Fruit fly (Drosophila melanogaster) whole organism, embryonic: ENCODE data around the gene Hou.

Experiments
- Atf-2 ChIP-seq: fragments of 200-800 bp; sonication (Bioruptor generic); optimal IDR thresholded peaks from 2 replicates; lab custom pipeline; 2016; ENCODE audit warnings: missing biosample characterization, missing genetic modification characterization
- Atf3 ChIP-seq: fragments of 200-800 bp; sonication (Bioruptor generic); optimal IDR thresholded peaks from 3 replicates; lab custom pipeline; 2016; ENCODE audit warnings: missing biosample characterization, missing genetic modification characterization
- CG10654 ChIP-seq: fragments of 200-800 bp; sonication (Bioruptor generic); optimal IDR thresholded peaks from 2 replicates; lab custom pipeline; 2016; ENCODE audit warnings: missing biosample characterization, missing genetic modification characterization
- CG10979 ChIP-seq: fragments of 200-800 bp; sonication (Bioruptor generic); optimal IDR thresholded peaks from 2 replicates; lab custom pipeline; 2018; ENCODE audit warnings: missing biosample characterization, mild to moderate bottlenecking, missing genetic modification characterization, moderate library complexity
- CG11504 ChIP-seq: fragments of 200-800 bp; sonication (Bioruptor generic); optimal IDR thresholded peaks from 3 replicates; lab custom pipeline; 2019; ENCODE audit warnings: missing biosample characterization, mild to moderate bottlenecking, missing genetic modification characterization, moderate library complexity
- CG11723 ChIP-seq: fragments of 200-800 bp; sonication (Bioruptor generic); optimal IDR thresholded peaks from 2 replicates; lab custom pipeline; 2017; ENCODE audit warnings: missing biosample characterization, mild to moderate bottlenecking, missing genetic modification characterization
- CG12236 ChIP-seq: fragments of 200-800 bp; sonication (Bioruptor generic); optimal IDR thresholded peaks from 2 replicates; lab custom pipeline; 2016; ENCODE audit warnings: missing biosample characterization, missing genetic modification characterization
- CG12299 ChIP-seq: fragments of 200-800 bp; sonication (Bioruptor generic); optimal IDR thresholded peaks from 2 replicates; lab custom pipeline; 2018; ENCODE audit warnings: missing biosample characterization, mild to moderate bottlenecking, missing genetic modification characterization
- CG12391 ChIP-seq: fragments of 200-800 bp; sonication (Bioruptor generic); optimal IDR thresholded peaks from 3 replicates; lab custom pipeline; 2018; ENCODE audit warnings: missing biosample characterization, mild to moderate bottlenecking, missing genetic modification characterization, moderate library complexity
- CG13296 ChIP-seq: fragments of 200-800 bp; sonication (Bioruptor generic); optimal IDR thresholded peaks from 3 replicates; lab custom pipeline; 2018; ENCODE audit warnings: missing biosample characterization, mild to moderate bottlenecking, missing genetic modification characterization
- CG13424 ChIP-seq: fragments of 200-800 bp; sonication (Bioruptor generic); optimal IDR thresholded peaks from 2 replicates; lab custom pipeline; 2019; ENCODE audit warnings: missing biosample characterization, mild to moderate bottlenecking, missing genetic modification characterization, moderate library complexity
- CG13775 ChIP-seq: fragments of 200-800 bp; sonication (Bioruptor generic); optimal IDR thresholded peaks from 3 replicates; lab custom pipeline; 2017; ENCODE audit warnings: missing biosample characterization, mild to moderate bottlenecking, missing genetic modification characterization
- CG15696 ChIP-seq: fragments of 200-800 bp; sonication (Bioruptor generic); optimal IDR thresholded peaks from 2 replicates; lab custom pipeline; 2019; ENCODE audit warnings: missing biosample characterization, mild to moderate bottlenecking, missing genetic modification characterization, moderate library complexity
- CG17328 ChIP-seq: fragments of 200-800 bp; sonication (Bioruptor generic); IDR thresholded peaks from 2 replicates; pipeline ENCODE4 v1.3.6; 2022; ENCODE audit warnings: missing biosample characterization, missing genetic modification characterization
- CG17361 ChIP-seq: fragments of 200-800 bp; sonication (Bioruptor generic); IDR thresholded peaks from 3 replicates; pipeline ENCODE4 v1.3.6; 2022; ENCODE audit warnings: missing biosample characterization, missing genetic modification characterization
- CG1792 ChIP-seq: fragments of 200-800 bp; sonication (Bioruptor generic); optimal IDR thresholded peaks from 2 replicates; lab custom pipeline; 2016; ENCODE audit warnings: missing biosample characterization, missing genetic modification characterization
- CG30431 ChIP-seq: fragments of 200-800 bp; sonication (Bioruptor generic); optimal IDR thresholded peaks from 2 replicates; lab custom pipeline; 2017; ENCODE audit warnings: missing biosample characterization, missing genetic modification characterization
- CG32767 ChIP-seq: fragments of 200-800 bp; sonication (Bioruptor generic); IDR thresholded peaks from 2 replicates; pipeline ENCODE4 v1.3.6; 2022; ENCODE audit warnings: missing biosample characterization, missing genetic modification characterization
- CG3995 ChIP-seq: fragments of 200-800 bp; sonication (Bioruptor generic); optimal IDR thresholded peaks from 3 replicates; lab custom pipeline; 2016; ENCODE audit warnings: missing biosample characterization, missing genetic modification characterization
- CG6689 ChIP-seq: fragments of 200-800 bp; sonication (Bioruptor generic); IDR thresholded peaks from 2 replicates; pipeline ENCODE4 v1.3.6; 2022; ENCODE audit warnings: missing biosample characterization, missing genetic modification characterization
- CG7357 ChIP-seq: fragments of 200-800 bp; sonication (Bioruptor generic); IDR thresholded peaks from 3 replicates; pipeline ENCODE4 v1.3.6; 2022; ENCODE audit warnings: missing biosample characterization, missing genetic modification characterization
- CG8089 ChIP-seq: fragments of 200-800 bp; sonication (Bioruptor generic); optimal IDR thresholded peaks from 3 replicates; lab custom pipeline; 2016; ENCODE audit warnings: missing biosample characterization, missing genetic modification characterization
- CG8388 ChIP-seq: fragments of 200-800 bp; sonication (Bioruptor generic); optimal IDR thresholded peaks from 2 replicates; lab custom pipeline; 2019; ENCODE audit warnings: missing biosample characterization, mild to moderate bottlenecking, missing genetic modification characterization, moderate library complexity
- CG8478 ChIP-seq: fragments of >200 bp; optimal IDR thresholded peaks from 2 replicates; lab custom pipeline; 2018
- CTCF ChIP-seq: fragments of 200-800 bp; sonication (Bioruptor generic); optimal IDR thresholded peaks from 2 replicates; lab custom pipeline; 2017; ENCODE audit warnings: missing biosample characterization, mild to moderate bottlenecking, missing genetic modification characterization, moderate library complexity
- Chrac-16 ChIP-seq: fragments of 200-800 bp; sonication (Bioruptor generic); optimal IDR thresholded peaks from 3 replicates; lab custom pipeline; 2016; ENCODE audit warnings: missing biosample characterization, missing genetic modification characterization
- CkIIα-i1 ChIP-seq: fragments of 200-800 bp; sonication (Bioruptor generic); IDR thresholded peaks from 2 replicates; pipeline ENCODE4 v1.3.6; 2022; ENCODE audit warnings: missing biosample characterization, missing genetic modification characterization
- Dip2 ChIP-seq: fragments of 200-800 bp; sonication (Bioruptor generic); IDR thresholded peaks from 2 replicates; pipeline ENCODE4 v1.3.6; 2022; ENCODE audit warnings: missing biosample characterization, missing genetic modification characterization
- Ets65A ChIP-seq: fragments of 200-800 bp; sonication (Bioruptor generic); peaks from one replicate; lab custom pipeline; 2016; ENCODE audit warnings: missing biosample characterization, missing genetic modification characterization
- MBD-R2 ChIP-seq: fragments of 200-800 bp; sonication (Bioruptor generic); IDR thresholded peaks from 2 replicates; pipeline ENCODE4 v1.3.6; 2022; ENCODE audit warnings: missing biosample characterization, missing genetic modification characterization
- Med ChIP-seq: fragments of 200-800 bp; sonication (Bioruptor generic); peaks from one replicate; lab custom pipeline; 2016; ENCODE audit warnings: missing biosample characterization, missing genetic modification characterization, mild to moderate bottlenecking, inconsistent platforms, moderate library complexity
- Opbp ChIP-seq: fragments of 200-800 bp; sonication (Bioruptor generic); IDR thresholded peaks from 3 replicates; pipeline ENCODE4 v1.3.6; 2022; ENCODE audit warnings: missing biosample characterization, missing genetic modification characterization; ENCODE audit not compliant: partially characterized antibody
- Ravus ChIP-seq: fragments of 200-800 bp; sonication (Bioruptor generic); IDR thresholded peaks from 2 replicates; pipeline ENCODE4 v1.3.6; 2022; ENCODE audit warnings: missing biosample characterization, missing genetic modification characterization
- Rfx ChIP-seq: fragments of 200-800 bp; sonication (Bioruptor generic); IDR thresholded peaks from 2 replicates; pipeline ENCODE4 v1.3.6; 2022; ENCODE audit warnings: missing biosample characterization, missing genetic modification characterization
- Sry-β ChIP-seq: fragments of 200-800 bp; sonication (Bioruptor generic); optimal IDR thresholded peaks from 2 replicates; lab custom pipeline; 2018; ENCODE audit warnings: missing biosample characterization, mild to moderate bottlenecking, missing genetic modification characterization, moderate library complexity
- Sry-δ ChIP-seq: fragments of 200-800 bp; sonication (Bioruptor generic); optimal IDR thresholded peaks from 2 replicates; lab custom pipeline; 2016; ENCODE audit warnings: missing biosample characterization, missing genetic modification characterization
- TFAM ChIP-seq: fragments of 200-800 bp; sonication (Bioruptor generic); optimal IDR thresholded peaks from 2 replicates; lab custom pipeline; 2017; ENCODE audit warnings: missing biosample characterization, missing genetic modification characterization, inconsistent platforms
- Taf1 ChIP-seq: fragments of 200-800 bp; sonication (Bioruptor generic); IDR thresholded peaks from 2 replicates; pipeline ENCODE4 v1.3.6; 2022; ENCODE audit warnings: missing biosample characterization, missing genetic modification characterization
- aop ChIP-seq: fragments of 200-800 bp; sonication (Bioruptor generic); IDR thresholded peaks from 2 replicates; pipeline ENCODE4 v1.3.6; 2022; ENCODE audit warnings: missing biosample characterization, missing genetic modification characterization
- ara ChIP-seq: fragments of 200-800 bp; sonication (Bioruptor generic); IDR thresholded peaks from 2 replicates; pipeline ENCODE4 v1.3.6; 2022; ENCODE audit warnings: missing biosample characterization, missing genetic modification characterization
- bbx ChIP-seq: fragments of 200-800 bp; sonication (Bioruptor generic); IDR thresholded peaks from 2 replicates; pipeline ENCODE4 v1.3.6; 2022; ENCODE audit warnings: missing biosample characterization, missing genetic modification characterization; ENCODE audit not compliant: partially characterized antibody
- chinmo ChIP-seq: fragments of 200-800 bp; sonication (Bioruptor generic); IDR thresholded peaks from 4 replicates; pipeline ENCODE4 v1.3.6; 2022; ENCODE audit warnings: missing biosample characterization, missing genetic modification characterization; ENCODE audit not compliant: partially characterized antibody
- dmrt11E ChIP-seq: fragments of 200-800 bp; sonication (Bioruptor generic); optimal IDR thresholded peaks from 3 replicates; lab custom pipeline; 2018; ENCODE audit warnings: missing biosample characterization, mild to moderate bottlenecking, missing genetic modification characterization, moderate library complexity
- gfzf ChIP-seq: fragments of 200-800 bp; sonication (Bioruptor generic); optimal IDR thresholded peaks from 2 replicates; lab custom pipeline; 2016; ENCODE audit warnings: missing biosample characterization, mild to moderate bottlenecking, missing genetic modification characterization, moderate library complexity
- grn ChIP-seq: fragments of 200-800 bp; sonication (Bioruptor generic); optimal IDR thresholded peaks from 3 replicates; lab custom pipeline; 2017; ENCODE audit warnings: missing biosample characterization, missing genetic modification characterization
- hkb ChIP-seq, 2 experiments: fragments of 200-800 bp in 1 of 2; fragments of >200 bp in 1 of 2; sonication (Bioruptor generic) in 1 of 2; IDR thresholded peaks in 1 of 2; optimal IDR thresholded peaks in 1 of 2; 2 replicates each; pipeline versions ENCODE4 v1.3.6 to Lab custom; 2017 to 2022; ENCODE audit warnings: missing biosample characterization in 1 of 2, missing genetic modification characterization in 1 of 2
- lbe ChIP-seq: fragments of 200-800 bp; sonication (Bioruptor generic); optimal IDR thresholded peaks from 2 replicates; lab custom pipeline; 2016; ENCODE audit warnings: missing biosample characterization, mild to moderate bottlenecking, missing genetic modification characterization
- nmo ChIP-seq: fragments of 200-800 bp; sonication (Bioruptor generic); optimal IDR thresholded peaks from 2 replicates; lab custom pipeline; 2018; ENCODE audit warnings: missing biosample characterization, mild to moderate bottlenecking, missing genetic modification characterization, moderate library complexity
- nom ChIP-seq: fragments of 200-800 bp; sonication (Bioruptor generic); optimal IDR thresholded peaks from 2 replicates; lab custom pipeline; 2017; ENCODE audit warnings: missing biosample characterization, missing genetic modification characterization, mild to moderate bottlenecking, moderate library complexity, missing genetic modification reagents
- phol ChIP-seq: fragments of 200-800 bp; sonication (Bioruptor generic); optimal IDR thresholded peaks from 3 replicates; lab custom pipeline; 2018; ENCODE audit warnings: missing biosample characterization, mild to moderate bottlenecking, missing genetic modification characterization, moderate library complexity
- sim ChIP-seq: fragments of 200-800 bp; sonication (Bioruptor generic); IDR thresholded peaks from 2 replicates; pipeline ENCODE4 v1.3.6; 2022; ENCODE audit warnings: missing biosample characterization, missing genetic modification characterization
- trem ChIP-seq: fragments of 200-800 bp; optimal IDR thresholded peaks from 3 replicates; lab custom pipeline; 2019; ENCODE audit warnings: missing biosample characterization, mild to moderate bottlenecking, missing genetic modification characterization, moderate library complexity

The Hou gene

dm6 chrX:18621649-18622346 is 28.4 kb downstream of the Hou start (continued):
- peak; percentile 24 for TF ChIP-seq gfzf
- no peak for TF ChIP-seq Taf1 (GFP tag; lab: Robert Waterston, UW)
- peak; percentile 92 for TF ChIP-seq Dip2
- no peak for TF ChIP-seq sim (GFP tag; lab: Robert Waterston, UW)
- TF ChIP-seq CG13296 (GFP tag; lab: Kevin White, UChicago), result no peak
- TF ChIP-seq Sry-δ, result peak; percentile 21
- TF ChIP-seq MBD-R2 (GFP tag; lab: Robert Waterston, UW), result no peak
- TF ChIP-seq CG1792 (GFP tag; lab: Kevin White, UChicago), result no peak
- TF ChIP-seq CG15696 (tag; lab: Kevin White, UChicago), result peak; percentile 23
- peak; percentile 65 for TF ChIP-seq hkb (optimal IDR thresholded peaks at IDR 0.05; lab: Kevin White, UChicago)
- no peak for TF ChIP-seq hkb (GFP tag; IDR thresholded peaks at IDR 0.05; lab: Robert Waterston, UW)
- TF ChIP-seq CG13775 (GFP tag; lab: Kevin White, UChicago), result no peak
- TF ChIP-seq CG8478 (lab: Kevin White, UChicago), result peak; percentile 40
- peak; percentile 5 for TF ChIP-seq phol (tag; lab: Kevin White, UChicago)
- no peak for TF ChIP-seq lbe (GFP tag; lab: Kevin White, UChicago)
- TF ChIP-seq CG17361 (GFP tag; lab: Robert Waterston, UW), result peak; percentile 43; the same call in 2 of the 3 replicates
- TF ChIP-seq CTCF, result peak; percentile 93
- TF ChIP-seq CkIIα-i1 (GFP tag; lab: Robert Waterston, UW), result no peak
- TF ChIP-seq Chrac-16 (GFP tag; lab: Kevin White, UChicago), result no peak
- no peak for TF ChIP-seq CG12391 (tag; lab: Kevin White, UChicago)
- TF ChIP-seq trem (tag; lab: Kevin White, UChicago), result peak; percentile 13
- TF ChIP-seq Ravus (GFP tag; lab: Robert Waterston, UW), result no peak
- no peak for TF ChIP-seq dmrt11E (tag; lab: Kevin White, UChicago)
- TF ChIP-seq Atf-2 (GFP tag; lab: Kevin White, UChicago), result no peak
- TF ChIP-seq chinmo, result no peak
- no peak for TF ChIP-seq Rfx (GFP tag; lab: Robert Waterston, UW)
- no peak for TF ChIP-seq Sry-β (GFP tag; lab: Kevin White, UChicago)
- no peak for TF ChIP-seq CG10654
- TF ChIP-seq Ets65A (GFP tag; lab: Kevin White, UChicago), result peak; percentile 68
- TF ChIP-seq CG10979 (tag; lab: Kevin White, UChicago), result peak; percentile 45
- TF ChIP-seq CG17328 (GFP tag; lab: Robert Waterston, UW), result no peak
- peak; percentile 33 for TF ChIP-seq nmo (GFP tag; lab: Kevin White, UChicago)

DNA sequence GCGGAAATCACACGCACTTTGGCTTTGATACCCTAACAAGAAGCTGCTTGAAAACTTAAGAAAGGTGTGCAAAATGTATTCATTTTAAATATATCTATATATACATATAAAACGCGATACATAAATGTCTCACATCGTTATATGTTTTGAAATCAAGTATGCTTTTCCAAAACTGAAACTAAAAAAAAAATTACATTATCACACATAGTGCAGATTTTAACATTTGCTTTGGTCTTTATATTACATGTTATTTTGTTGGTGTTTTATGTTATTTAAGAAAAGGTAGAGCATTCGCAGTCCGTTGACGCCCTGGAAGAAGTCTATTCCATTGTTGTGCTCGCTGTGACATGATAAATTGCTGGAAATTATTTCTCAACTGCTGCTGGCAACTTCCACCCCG is 32.1 kb downstream of the Hou start:
- TF ChIP-seq aop (GFP tag; lab: Robert Waterston, UW) (no peak), CG12236 (GFP tag; lab: Kevin White, UChicago) (no peak), bbx (GFP tag; lab: Robert Waterston, UW) (no peak), CG8089 (GFP tag; lab: Kevin White, UChicago) (no peak), Med (GFP tag; lab: Kevin White, UChicago) (peak; percentile 8), CG30431 (GFP tag; lab: Kevin White, UChicago) (no peak), CG7357 (GFP tag; lab: Robert Waterston, UW) (no peak), nom (no peak), grn (GFP tag; lab: Kevin White, UChicago) (no peak), CG11504 (tag; lab: Kevin White, UChicago) (peak; percentile 44), TFAM (GFP tag; lab: Kevin White, UChicago) (no peak), CG12299 (no peak), Opbp (GFP tag; lab: Robert Waterston, UW) (no peak), ara (GFP tag; lab: Robert Waterston, UW) (no peak), CG3995 (GFP tag; lab: Kevin White, UChicago) (no peak), CG8388 (GFP tag; lab: Kevin White, UChicago) (no peak), CTCF (no peak), CG13424 (peak; percentile 30), CG6689 (no peak), CG11723 (GFP tag; lab: Kevin White, UChicago) (no peak), CG32767 (GFP tag; lab: Robert Waterston, UW) (no peak), Atf3 (GFP tag; lab: Kevin White, UChicago) (no peak)
